Worm (Caenorhabditis elegans) whole organism, L2 larva: ENCODE results near the gene E02H1.1.

Experiments
- F13H6.1 ChIP-seq: sonication (generic microtip); optimal IDR thresholded peaks from 2 replicates; lab custom pipeline; 2016; ENCODE audit warnings: missing genetic modification characterization, missing compliant biosample characterization
- aly-2 ChIP-seq: fragments of 150-350 bp; optimal IDR thresholded peaks from 2 replicates; lab custom pipeline; 2014; ENCODE audit warnings: missing biosample characterization, missing genetic modification characterization
- ceh-82 ChIP-seq: fragments of 150-350 bp; optimal IDR thresholded peaks from 2 replicates; lab custom pipeline; 2014; ENCODE audit warnings: missing biosample characterization, missing genetic modification characterization
- egl-27 ChIP-seq: sonication (generic microtip); optimal IDR thresholded peaks from 3 replicates; lab custom pipeline; 2017; ENCODE audit warnings: missing biosample characterization, missing genetic modification reagents, missing genetic modification characterization
- elt-3 ChIP-seq: sonication (generic microtip); optimal IDR thresholded peaks from 2 replicates; lab custom pipeline; 2017; ENCODE audit warnings: missing biosample characterization, missing genetic modification characterization
- mdl-1 ChIP-seq, 2 experiments: fragments of 150-350 bp in 1 of 2; sonication (generic microtip) in 1 of 2; optimal IDR thresholded peaks; 2 replicates each; lab custom pipeline; 2017; ENCODE audit warnings: missing biosample characterization in 2 of 2, missing genetic modification characterization in 2 of 2
- sma-9 ChIP-seq, 2 experiments: fragments of 150-350 bp in 1 of 2; sonication (generic microtip) in 1 of 2; optimal IDR thresholded peaks; 2 replicates each; lab custom pipeline; 2014 to 2016; ENCODE audit warnings: missing genetic modification characterization in 2 of 2, mild to moderate bottlenecking in 1 of 2, missing biosample characterization in 1 of 2, missing compliant biosample characterization in 1 of 2, missing genetic modification reagents in 1 of 2, moderate library complexity in 1 of 2
- ztf-11 ChIP-seq: sonication (generic microtip); optimal IDR thresholded peaks from 2 replicates; lab custom pipeline; 2017; ENCODE audit warnings: missing biosample characterization, missing genetic modification characterization

ce11 chrII:9573412-9573811 lies 17.6 kb downstream of the E02H1.1 start:
- no peak for TF ChIP-seq sma-9 (GFP tag; optimal IDR thresholded peaks at IDR 0.05; lab: Kevin White, UChicago)
- no peak for TF ChIP-seq sma-9 (tag; optimal IDR thresholded peaks at IDR 0.05; lab: Kevin White, UChicago)
- TF ChIP-seq ztf-11 (tag; lab: Kevin White, UChicago): no peak
- TF ChIP-seq F13H6.1: no peak
- no peak for TF ChIP-seq ceh-82 (tag; lab: Kevin White, UChicago)
- no peak for TF ChIP-seq egl-27 (tag; lab: Kevin White, UChicago)
- TF ChIP-seq mdl-1 (tag; optimal IDR thresholded peaks at IDR 0.05; lab: Kevin White, UChicago): no peak
- no peak for TF ChIP-seq aly-2 (tag; lab: Kevin White, UChicago)
- TF ChIP-seq elt-3 (tag; lab: Kevin White, UChicago): no peak
